Worm (Caenorhabditis elegans): ENCODE data around the gene F42A6.6.

The F42A6.6 gene

DNA sequence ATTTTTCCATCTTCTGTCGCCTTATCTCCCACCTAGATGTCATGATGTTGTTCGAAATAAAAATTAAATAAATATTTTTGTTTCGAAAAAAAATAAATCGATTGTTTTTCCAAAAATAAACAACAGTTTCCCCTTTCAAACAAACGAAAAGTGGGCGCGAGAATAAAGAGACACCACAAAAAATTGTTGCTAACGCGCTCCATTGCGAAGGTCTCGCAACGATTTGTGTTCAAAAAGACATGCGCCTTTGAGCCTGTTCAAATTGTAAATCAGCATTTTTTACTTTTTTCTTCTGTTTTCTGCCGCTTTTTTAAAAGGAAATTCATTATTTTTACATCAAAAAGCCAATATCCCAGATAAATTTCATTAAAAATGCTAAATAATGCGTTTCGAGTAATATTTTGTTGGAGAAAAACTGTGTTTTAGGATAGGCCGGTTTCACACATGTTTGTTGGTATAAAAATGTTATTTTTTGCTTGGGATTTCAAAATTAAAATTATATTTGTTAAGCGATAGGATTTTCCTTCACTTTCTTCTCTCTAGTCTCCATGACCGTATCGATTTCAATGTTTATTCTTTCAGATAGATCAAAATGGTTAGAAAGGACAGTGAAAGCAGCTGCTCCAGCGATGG lies 42.0 kb downstream of the F42A6.6 start, which contains the start of gene W08E12.7 (continued):
- TF ChIP-seq hmg-20 (GFP tag; IDR thresholded peaks at IDR 0.05): 0 out of 2 replicates have a peak, but pooled peaks have one; percentile 10
- TF ChIP-seq athp-1 (tag; optimal IDR thresholded peaks at IDR 0.05): peak; percentile 89
- peak; percentile 82 for TF ChIP-seq K12H6.12 (tag; optimal IDR thresholded peaks at IDR 0.05)
- TF ChIP-seq bed-2 (GFP tag; IDR thresholded peaks at IDR 0.05): 0 out of 2 replicates have a peak, but pooled peaks have one; percentile 38
- TF ChIP-seq akir-1 (GFP tag; optimal IDR thresholded peaks at IDR 0.05): no peak
- peak; percentile 96 for TF ChIP-seq lin-54 (GFP tag; optimal IDR thresholded peaks at IDR 0.05)
- peak; percentile 93 for TF ChIP-seq dpl-1 (GFP tag; optimal IDR thresholded peaks at IDR 0.05)
- no peak for TF ChIP-seq F55B11.4 (tag; optimal IDR thresholded peaks at IDR 0.05; ENCODE audit: borderline replicate concordance, insufficient read depth)
- TF ChIP-seq him-1 (tag; optimal IDR thresholded peaks at IDR 0.05): peak; percentile 30
- no peak for TF ChIP-seq gei-17 (GFP tag; optimal IDR thresholded peaks at IDR 0.05)
- TF ChIP-seq nfyb-1 (GFP tag; IDR thresholded peaks at IDR 0.05): peak; percentile 74
- peak; percentile 91 for TF ChIP-seq snpc-3.4 (tag; optimal IDR thresholded peaks at IDR 0.05)
- peak; percentile 44; the same call in 1 of the 2 replicates for TF ChIP-seq lin-26 (GFP tag; IDR thresholded peaks at IDR 0.05)
- TF ChIP-seq sptf-2 (GFP tag; optimal IDR thresholded peaks at IDR 0.05): peak; percentile 61
- peak; percentile 90 for TF ChIP-seq B0336.3 (GFP tag; IDR thresholded peaks at IDR 0.05)
- peak; percentile 94 for TF ChIP-seq efl-1 (GFP tag; optimal IDR thresholded peaks at IDR 0.05)
- TF ChIP-seq nhr-90 (tag; optimal IDR thresholded peaks at IDR 0.05): peak; percentile 52
- TF ChIP-seq D2030.7 (GFP tag; IDR thresholded peaks at IDR 0.05): peak; percentile 94
- peak; percentile 32 for TF ChIP-seq hrde-1 (tag; optimal IDR thresholded peaks at IDR 0.05; ENCODE audit: borderline replicate concordance)
- TF ChIP-seq nhr-80 (tag; optimal IDR thresholded peaks at IDR 0.05): peak; percentile 91
- no peak for TF ChIP-seq nhr-120 (GFP tag; IDR thresholded peaks at IDR 0.05)
- TF ChIP-seq snpc-1.1 (tag; optimal IDR thresholded peaks at IDR 0.05; ENCODE audit: insufficient read depth): peak; percentile 72
- TF ChIP-seq madf-6 (GFP tag; IDR thresholded peaks at IDR 0.05): peak; percentile 94
- no peak for TF ChIP-seq zim-3 (tag; optimal IDR thresholded peaks at IDR 0.05)
- peak; percentile 73 for TF ChIP-seq tbp1 (GFP tag; optimal IDR thresholded peaks at IDR 0.05)
- TF ChIP-seq F22D6.2 (tag; optimal IDR thresholded peaks at IDR 0.05): peak; percentile 55
- TF ChIP-seq ztf-25 (GFP tag; IDR thresholded peaks at IDR 0.05): 0 out of 2 replicates have a peak, but pooled peaks have one; percentile 53
- peak; percentile 84 for TF ChIP-seq Y95B8A.8 (GFP tag; IDR thresholded peaks at IDR 0.05)
- TF ChIP-seq madf-10 (tag; optimal IDR thresholded peaks at IDR 0.05): peak; percentile 76
- TF ChIP-seq attf-5 (GFP tag; optimal IDR thresholded peaks at IDR 0.05): peak; percentile 99
- TF ChIP-seq egl-44 (GFP tag; IDR thresholded peaks at IDR 0.05): no peak
- peak; percentile 2 for TF ChIP-seq ztf-26 (tag; optimal IDR thresholded peaks at IDR 0.05)
- 0 out of 2 replicates have a peak, but pooled peaks have one; percentile 38 for TF ChIP-seq attf-6 (GFP tag; IDR thresholded peaks at IDR 0.05)
- peak; percentile 91 for TF ChIP-seq unc-130 (GFP tag; optimal IDR thresholded peaks at IDR 0.05)
- TF ChIP-seq pbrm-1 (GFP tag; IDR thresholded peaks at IDR 0.05): peak; percentile 91
- peak; percentile 60 for TF ChIP-seq snpc-4 (GFP tag; optimal IDR thresholded peaks at IDR 0.05)
- TF ChIP-seq snpc-4 (tag; optimal IDR thresholded peaks at IDR 0.05): peak; percentile 54 to 85 (median 80)
- peak; percentile 95 for TF ChIP-seq ceh-100 (GFP tag; IDR thresholded peaks at IDR 0.05)
- TF ChIP-seq cebp-1 (GFP tag; IDR thresholded peaks at IDR 0.05): peak; percentile 28; the same call in 1 of the 2 replicates
- TF ChIP-seq cebp-1 (tag; optimal IDR thresholded peaks at IDR 0.05): peak; percentile 85
- TF ChIP-seq mcd-1 (GFP tag; IDR thresholded peaks at IDR 0.05): peak; percentile 98
- peak; percentile 95 for TF ChIP-seq ceh-91 (GFP tag; IDR thresholded peaks at IDR 0.05)
- TF ChIP-seq ama-1 (optimal IDR thresholded peaks at IDR 0.05): no peak
- peak in 1 of 2 experiments; percentile 43 for TF ChIP-seq ama-1 (GFP tag; optimal IDR thresholded peaks at IDR 0.05)
- TF ChIP-seq pha-4 (tag; optimal IDR thresholded peaks at IDR 0.05): peak; percentile 95
- TF ChIP-seq tbx-9 (tag; optimal IDR thresholded peaks at IDR 0.05; ENCODE audit: borderline replicate concordance): no peak
- 0 out of 2 replicates have a peak, but pooled peaks have one; percentile 22 for TF ChIP-seq C17E4.6 (GFP tag; IDR thresholded peaks at IDR 0.05)
- TF ChIP-seq attf-3 (GFP tag; conservative IDR thresholded peaks at IDR 0.05): peak; percentile 74

Measured in whole organism, young adult.